Worm (Caenorhabditis elegans) whole organism, young adult: ENCODE measurements around the gene flp-23.

ENCODE experiments used
- B0336.3 ChIP-seq: fragments of 200-800 bp; sonication (Bioruptor generic); IDR thresholded peaks from 2 replicates; pipeline ENCODE4 v1.3.6; 2022; ENCODE audit warnings: missing genetic modification characterization, missing compliant biosample characterization
- C17E4.6 ChIP-seq: fragments of 200-800 bp; sonication (Bioruptor generic); IDR thresholded peaks from 2 replicates; pipeline ENCODE4 v1.3.6; 2022; ENCODE audit warnings: missing genetic modification reagents, missing genetic modification characterization, missing compliant biosample characterization
- D2030.7 ChIP-seq: fragments of 200-800 bp; sonication (Bioruptor generic); IDR thresholded peaks from 2 replicates; pipeline ENCODE4 v1.3.6; 2022; ENCODE audit warnings: missing genetic modification reagents, missing genetic modification characterization, missing compliant biosample characterization
- F33H1.4 ChIP-seq: fragments of 200-800 bp; sonication (Bioruptor generic); IDR thresholded peaks from 2 replicates; pipeline ENCODE4 v1.3.6; 2022; ENCODE audit warnings: missing genetic modification reagents, missing genetic modification characterization, missing compliant biosample characterization
- F49E8.2 ChIP-seq: sonication (generic microtip); optimal IDR thresholded peaks from 3 replicates; lab custom pipeline; 2017; ENCODE audit warnings: missing genetic modification characterization, mild to moderate bottlenecking, missing compliant biosample characterization, antibody characterized with exemption, moderate library complexity; ENCODE audit not compliant: insufficient read depth
- F57C9.4 ChIP-seq: sonication (generic microtip); optimal IDR thresholded peaks from 2 replicates; lab custom pipeline; 2017; ENCODE audit warnings: mild to moderate bottlenecking, missing genetic modification characterization, missing compliant biosample characterization
- K11D2.4 ChIP-seq: fragments of 200-800 bp; sonication (Bioruptor generic); IDR thresholded peaks from 2 replicates; pipeline ENCODE4 v1.3.6; 2022; ENCODE audit warnings: missing genetic modification reagents, missing genetic modification characterization, missing compliant biosample characterization
- K12H6.12 ChIP-seq: fragments of 200-800 bp; sonication (Bioruptor generic); optimal IDR thresholded peaks from 2 replicates; lab custom pipeline; 2018; ENCODE audit warnings: mild to moderate bottlenecking, missing genetic modification characterization, missing compliant biosample characterization
- T07F8.4 ChIP-seq: sonication (generic microtip); optimal IDR thresholded peaks from 2 replicates; lab custom pipeline; 2016; ENCODE audit warnings: mild to moderate bottlenecking, missing genetic modification characterization, moderate library complexity, missing compliant biosample characterization
- Y56A3A.18 ChIP-seq: fragments of 200-800 bp; sonication (Bioruptor generic); IDR thresholded peaks from 2 replicates; pipeline ENCODE4 v1.3.6; 2022; ENCODE audit warnings: missing genetic modification reagents, missing genetic modification characterization, missing compliant biosample characterization
- athp-1 ChIP-seq: sonication (generic microtip); optimal IDR thresholded peaks from 2 replicates; lab custom pipeline; 2017; ENCODE audit warnings: mild to moderate bottlenecking, missing genetic modification characterization, missing compliant biosample characterization
- attf-3 ChIP-seq: fragments of 200-800 bp; sonication (Bioruptor generic); conservative IDR thresholded peaks from 2 replicates; pipeline ENCODE4 v1.3.6; 2022; ENCODE audit warnings: missing genetic modification reagents, missing genetic modification characterization, missing compliant biosample characterization
- attf-5 ChIP-seq: fragments of 200-800 bp; sonication (Bioruptor generic); optimal IDR thresholded peaks from 2 replicates; lab custom pipeline; 2018; ENCODE audit warnings: mild to moderate bottlenecking, missing genetic modification characterization, missing compliant biosample characterization
- ceh-27 ChIP-seq: fragments of 200-800 bp; sonication (Bioruptor generic); optimal IDR thresholded peaks from 2 replicates; lab custom pipeline; 2018; ENCODE audit warnings: mild to moderate bottlenecking, missing genetic modification characterization, moderate library complexity, missing compliant biosample characterization
- ceh-58 ChIP-seq: fragments of 200-800 bp; sonication (Bioruptor generic); IDR thresholded peaks from 2 replicates; pipeline ENCODE4 v1.3.6; 2022; ENCODE audit warnings: missing genetic modification characterization, missing compliant biosample characterization
- chd-7 ChIP-seq: sonication (generic microtip); optimal IDR thresholded peaks from 2 replicates; lab custom pipeline; 2016; ENCODE audit warnings: mild to moderate bottlenecking, missing genetic modification characterization, moderate library complexity, missing compliant biosample characterization
- dox-1 ChIP-seq: fragments of 200-800 bp; sonication (Bioruptor generic); IDR thresholded peaks from 2 replicates; pipeline ENCODE4 v1.3.6; 2022; ENCODE audit warnings: missing genetic modification reagents, missing genetic modification characterization, missing compliant biosample characterization
- dpl-1 ChIP-seq: fragments of 150-350 bp; optimal IDR thresholded peaks from 2 replicates; lab custom pipeline; 2014; ENCODE audit warnings: missing biosample characterization, missing genetic modification reagents, missing genetic modification characterization
- egl-18 ChIP-seq: fragments of 200-800 bp; sonication (Bioruptor generic); IDR thresholded peaks from 2 replicates; pipeline ENCODE4 v1.3.6; 2022; ENCODE audit warnings: missing genetic modification reagents, missing genetic modification characterization, missing compliant biosample characterization
- egrh-3 ChIP-seq: fragments of 200-800 bp; sonication (Bioruptor generic); IDR thresholded peaks from 2 replicates; pipeline ENCODE4 v1.3.6; 2022; ENCODE audit warnings: missing genetic modification reagents, missing genetic modification characterization, missing compliant biosample characterization
- ekl-4 ChIP-seq: fragments of 200-800 bp; sonication (Bioruptor generic); IDR thresholded peaks from 2 replicates; pipeline ENCODE4 v1.3.6; 2022; ENCODE audit warnings: missing genetic modification reagents, missing genetic modification characterization, missing compliant biosample characterization
- ets-4 ChIP-seq: fragments of 200-800 bp; sonication (Bioruptor generic); optimal IDR thresholded peaks from 2 replicates; lab custom pipeline; 2018; ENCODE audit warnings: mild to moderate bottlenecking, missing genetic modification characterization, missing compliant biosample characterization
- hmg-20 ChIP-seq: fragments of 200-800 bp; sonication (Bioruptor generic); IDR thresholded peaks from 2 replicates; pipeline ENCODE4 v1.3.6; 2022; ENCODE audit warnings: missing genetic modification reagents, missing genetic modification characterization, missing compliant biosample characterization
- let-526 ChIP-seq: fragments of 200-800 bp; sonication (Bioruptor generic); IDR thresholded peaks from 2 replicates; pipeline ENCODE4 v1.3.6; 2022; ENCODE audit warnings: missing genetic modification reagents, missing genetic modification characterization, missing compliant biosample characterization
- lin-35 ChIP-seq, 3 experiments: fragments of 150-350 bp in 2 of 3; sonication (generic microtip) in 1 of 3; optimal IDR thresholded peaks; 2 replicates each; lab custom pipeline; 2014 to 2018; ENCODE audit warnings: missing biosample characterization in 3 of 3, missing genetic modification characterization in 3 of 3, missing genetic modification reagents in 3 of 3
- lin-40 ChIP-seq: sonication (generic microtip); optimal IDR thresholded peaks from 2 replicates; lab custom pipeline; 2016; ENCODE audit warnings: missing genetic modification characterization, mild to moderate bottlenecking, missing compliant biosample characterization, missing genotype, missing genetic modification reagents
- lsy-27 ChIP-seq: sonication (generic microtip); optimal IDR thresholded peaks from 2 replicates; lab custom pipeline; 2017; ENCODE audit warnings: missing genetic modification characterization, mild to moderate bottlenecking, missing compliant biosample characterization, antibody characterized with exemption, missing genotype, borderline replicate concordance; ENCODE audit not compliant: insufficient read depth
- madf-8 ChIP-seq: fragments of 200-800 bp; sonication (Bioruptor generic); conservative IDR thresholded peaks from 2 replicates; pipeline ENCODE4 v1.3.6; 2022; ENCODE audit warnings: missing genetic modification reagents, missing genetic modification characterization, missing compliant biosample characterization
- mcd-1 ChIP-seq: fragments of 200-800 bp; sonication (Bioruptor generic); IDR thresholded peaks from 2 replicates; pipeline ENCODE4 v1.3.6; 2022; ENCODE audit warnings: missing genetic modification reagents, missing genetic modification characterization, missing compliant biosample characterization
- mel-28 ChIP-seq: sonication (generic microtip); optimal IDR thresholded peaks from 2 replicates; lab custom pipeline; 2016; ENCODE audit warnings: borderline replicate concordance, mild to moderate bottlenecking, missing genetic modification characterization, missing compliant biosample characterization
- mes-4 ChIP-seq: sonication (generic microtip); optimal IDR thresholded peaks from 2 replicates; lab custom pipeline; 2016; ENCODE audit warnings: missing genotype, missing genetic modification characterization, missing compliant biosample characterization
- mxl-1 ChIP-seq: sonication (generic microtip); optimal IDR thresholded peaks from 2 replicates; lab custom pipeline; 2016; ENCODE audit warnings: missing genetic modification characterization, missing compliant biosample characterization
- nfya-2 ChIP-seq: fragments of 200-800 bp; sonication (Bioruptor generic); IDR thresholded peaks from 2 replicates; pipeline ENCODE4 v1.3.6; 2022; ENCODE audit warnings: missing genetic modification reagents, missing genetic modification characterization, missing compliant biosample characterization
- nhr-80 ChIP-seq: sonication (generic microtip); optimal IDR thresholded peaks from 2 replicates; lab custom pipeline; 2016; ENCODE audit warnings: missing genetic modification characterization, missing compliant biosample characterization
- pbrm-1 ChIP-seq: fragments of 200-800 bp; sonication (Bioruptor generic); IDR thresholded peaks from 2 replicates; pipeline ENCODE4 v1.3.6; 2022; ENCODE audit warnings: missing genetic modification reagents, missing genetic modification characterization, missing compliant biosample characterization
- sea-2 ChIP-seq: fragments of 200-800 bp; sonication (Bioruptor generic); IDR thresholded peaks from 2 replicates; pipeline ENCODE4 v1.3.6; 2022; ENCODE audit warnings: missing genetic modification characterization, missing compliant biosample characterization
- snpc-1.3 ChIP-seq: sonication (generic microtip); optimal IDR thresholded peaks from 2 replicates; lab custom pipeline; 2017; ENCODE audit warnings: missing genetic modification characterization, mild to moderate bottlenecking, missing compliant biosample characterization, antibody characterized with exemption, moderate library complexity, missing genotype, missing genetic modification reagents; ENCODE audit not compliant: insufficient read depth
- snpc-4 ChIP-seq, 5 experiments: fragments of 150-350 bp in 1 of 5; sonication (generic microtip) in 4 of 5; optimal IDR thresholded peaks; 2 replicates each; lab custom pipeline; 2014 to 2018; ENCODE audit warnings: missing genetic modification characterization in 5 of 5, missing biosample characterization in 3 of 5, antibody characterized with exemption in 2 of 5, mild to moderate bottlenecking in 2 of 5, missing compliant biosample characterization in 2 of 5, missing genotype in 2 of 5, moderate library complexity in 2 of 5, missing genetic modification reagents in 1 of 5
- sptf-2 ChIP-seq: fragments of 200-800 bp; sonication (Bioruptor generic); optimal IDR thresholded peaks from 2 replicates; lab custom pipeline; 2018; ENCODE audit warnings: mild to moderate bottlenecking, missing genetic modification characterization, missing compliant biosample characterization
- tbp1 ChIP-seq: fragments of 200-800 bp; sonication (Bioruptor generic); optimal IDR thresholded peaks from 2 replicates; lab custom pipeline; 2018; ENCODE audit warnings: mild to moderate bottlenecking, missing genetic modification characterization, missing compliant biosample characterization
- tbx-9 ChIP-seq: sonication (generic microtip); optimal IDR thresholded peaks from 2 replicates; lab custom pipeline; 2016; ENCODE audit warnings: borderline replicate concordance, missing genetic modification characterization, inconsistent platforms, missing compliant biosample characterization
- tlf-1 ChIP-seq: fragments of 200-800 bp; sonication (Bioruptor generic); optimal IDR thresholded peaks from 2 replicates; lab custom pipeline; 2018; ENCODE audit warnings: mild to moderate bottlenecking, missing genetic modification characterization, missing compliant biosample characterization
- unc-62 ChIP-seq: fragments of 150-350 bp; optimal IDR thresholded peaks from 2 replicates; lab custom pipeline; 2014; ENCODE audit warnings: missing biosample characterization, missing genetic modification reagents, missing genetic modification characterization
- xnd-1 ChIP-seq: sonication (generic microtip); optimal IDR thresholded peaks from 2 replicates; lab custom pipeline; 2016; ENCODE audit warnings: missing genotype, missing genetic modification reagents, missing genetic modification characterization, missing compliant biosample characterization
- ztf-18 ChIP-seq: sonication (generic microtip); optimal IDR thresholded peaks from 2 replicates; lab custom pipeline; 2016; ENCODE audit warnings: missing genotype, mild to moderate bottlenecking, missing genetic modification characterization, missing compliant biosample characterization

Gene flp-23

DNA sequence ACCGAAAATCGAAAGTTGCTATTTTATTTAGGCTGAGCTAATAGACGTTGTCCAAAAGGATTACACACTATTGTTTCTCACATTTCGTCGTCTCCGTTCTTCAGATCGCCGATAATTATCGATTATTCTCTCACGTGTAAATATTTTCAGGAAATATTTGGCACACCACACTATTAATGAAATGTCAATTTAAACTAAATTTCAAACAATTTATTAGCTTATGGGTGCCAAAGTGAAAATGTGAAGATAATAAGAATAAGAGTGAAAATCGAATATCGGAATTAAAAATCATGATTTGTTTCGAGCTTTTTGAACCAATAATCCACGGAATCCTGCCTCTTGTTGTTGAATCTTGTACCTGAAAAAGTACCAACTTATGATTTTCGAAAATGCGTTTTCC lies 34.0 kb upstream of the flp-23 start, which contains the start of gene C06E1.11:
Gene C06E1.11 (minus strand): TSS at position 101 of the 400 bp plus-strand sequence.
- no peak for TF ChIP-seq lin-40
- TF ChIP-seq mel-28 (tag; lab: Kevin White, UChicago), result no peak
- no peak for TF ChIP-seq lsy-27 (tag; lab: Kevin White, UChicago)
- TF ChIP-seq snpc-1.3, result no peak
- no peak for TF ChIP-seq ceh-58 (GFP tag; lab: Robert Waterston, UW)
- TF ChIP-seq ekl-4, result no peak
- no peak for TF ChIP-seq egl-18 (GFP tag; lab: Robert Waterston, UW)
- TF ChIP-seq madf-8 (GFP tag; lab: Robert Waterston, UW), result no peak
- no peak for TF ChIP-seq nfya-2 (GFP tag; lab: Robert Waterston, UW)
- no peak for TF ChIP-seq ets-4
- TF ChIP-seq dox-1 (GFP tag; lab: Robert Waterston, UW), result no peak

DNA sequence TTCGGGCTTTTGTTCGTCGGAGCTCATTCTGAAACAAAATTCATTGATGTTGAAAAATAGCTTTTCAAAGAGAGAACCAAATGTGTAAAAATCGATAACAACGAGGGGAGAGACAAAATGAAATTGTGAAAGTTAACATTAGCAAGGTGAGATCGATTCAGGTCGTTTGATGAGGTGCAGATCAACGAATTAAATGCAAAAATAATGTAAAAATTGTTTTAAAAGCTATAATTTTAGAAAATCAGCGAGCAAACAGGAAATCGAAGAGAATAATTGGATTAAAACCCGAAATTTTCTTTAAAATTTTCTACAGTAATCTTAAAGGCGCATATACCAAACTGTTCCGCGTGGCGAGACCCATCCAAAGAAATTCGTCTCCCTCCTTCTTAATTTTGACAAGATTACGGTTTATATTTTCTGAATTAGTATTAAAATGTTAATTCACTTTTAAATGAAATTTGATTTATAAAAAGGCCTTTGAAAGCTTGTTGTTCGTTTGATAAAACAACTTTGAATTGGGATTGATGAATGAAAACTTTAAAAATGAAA lies 32.1 kb upstream of the flp-23 start, which contains the start of gene C13G5.2:
Gene C13G5.2 (minus strand): TSS at position 51 of the 549 bp plus-strand sequence.
- TF ChIP-seq C17E4.6 (GFP tag; lab: Robert Waterston, UW), result no peak
- peak; percentile 55; the same call in 1 of the 2 replicates for TF ChIP-seq D2030.7 (GFP tag; lab: Robert Waterston, UW)
- no peak for TF ChIP-seq Y56A3A.18
- TF ChIP-seq F49E8.2 (tag; lab: Kevin White, UChicago), result no peak
- no peak for TF ChIP-seq T07F8.4
- TF ChIP-seq K12H6.12, result no peak
- TF ChIP-seq lin-35 (GFP tag; optimal IDR thresholded peaks at IDR 0.05; lab: Kevin White, UChicago), result no peak
- TF ChIP-seq unc-62 (GFP tag; lab: Kevin White, UChicago), result no peak
- no peak for TF ChIP-seq hmg-20 (GFP tag; lab: Robert Waterston, UW)
- no peak for TF ChIP-seq attf-3 (GFP tag; lab: Robert Waterston, UW)
- TF ChIP-seq ceh-27 (GFP tag; lab: Kevin White, UChicago), result no peak
- TF ChIP-seq B0336.3 (GFP tag; lab: Robert Waterston, UW), result no peak
- TF ChIP-seq F57C9.4, result no peak
- peak; percentile 31 for TF ChIP-seq tbp1 (GFP tag; lab: Kevin White, UChicago)
- no peak for TF ChIP-seq mxl-1 (tag; lab: Kevin White, UChicago)
- no peak for TF ChIP-seq lin-40
- TF ChIP-seq tbx-9 (tag; lab: Kevin White, UChicago), result no peak
- peak; percentile 77 for TF ChIP-seq madf-8 (GFP tag; lab: Robert Waterston, UW)
- no peak for TF ChIP-seq lsy-27 (tag; lab: Kevin White, UChicago)
- no peak for TF ChIP-seq let-526 (GFP tag; lab: Robert Waterston, UW)
- TF ChIP-seq pbrm-1 (GFP tag; lab: Robert Waterston, UW), result no peak
- TF ChIP-seq athp-1 (tag; lab: Kevin White, UChicago), result no peak
- TF ChIP-seq mcd-1, result peak; percentile 27; the same call in 1 of the 2 replicates
- no peak for TF ChIP-seq sptf-2 (GFP tag; lab: Kevin White, UChicago)
- TF ChIP-seq sea-2 (GFP tag; lab: Robert Waterston, UW), result no peak
- TF ChIP-seq dpl-1 (GFP tag; lab: Kevin White, UChicago), result no peak
- TF ChIP-seq nhr-80 (tag; lab: Kevin White, UChicago), result no peak
- TF ChIP-seq mes-4 (tag; lab: Kevin White, UChicago), result no peak
- no peak for TF ChIP-seq snpc-4 (GFP tag; optimal IDR thresholded peaks at IDR 0.05; lab: Kevin White, UChicago)
- TF ChIP-seq snpc-4 (tag; optimal IDR thresholded peaks at IDR 0.05; lab: Kevin White, UChicago), result no peak
- TF ChIP-seq xnd-1 (tag; lab: Kevin White, UChicago), result peak; percentile 87
- TF ChIP-seq F33H1.4, result peak; percentile 92
- peak; percentile 48 for TF ChIP-seq snpc-1.3
- TF ChIP-seq K11D2.4 (GFP tag; lab: Robert Waterston, UW), result no peak
- TF ChIP-seq attf-5 (GFP tag; lab: Kevin White, UChicago), result no peak
- TF ChIP-seq mel-28 (tag; lab: Kevin White, UChicago), result no peak
- no peak for TF ChIP-seq egrh-3
- no peak for TF ChIP-seq tlf-1 (GFP tag; lab: Kevin White, UChicago)
- TF ChIP-seq ztf-18 (tag; lab: Kevin White, UChicago), result no peak
- TF ChIP-seq chd-7 (tag; lab: Kevin White, UChicago), result no peak
